Worm (Caenorhabditis elegans) whole organism, L1 larva: ENCODE measurements around the gene D1086.11.

ENCODE experiments used
- blmp-1 ChIP-seq: fragments of 150-350 bp; optimal IDR thresholded peaks from 2 replicates; lab custom pipeline; 2014; ENCODE audit warnings: missing biosample characterization, missing genetic modification characterization
- nhr-11 ChIP-seq: fragments of 150-350 bp; optimal IDR thresholded peaks from 2 replicates; lab custom pipeline; 2014; ENCODE audit warnings: missing biosample characterization, missing genetic modification characterization

ce11 chrV:14085589-14085988 is 11.3 kb downstream of the D1086.11 start, which contains the start of gene D1086.18:
- TF ChIP-seq blmp-1 (tag; lab: Kevin White, UChicago) (no peak), nhr-11 (tag; lab: Kevin White, UChicago) (no peak)
